Fruit fly (Drosophila melanogaster) whole organism, embryonic: ENCODE results near the gene Alp10.

Experiments
- CG10959 ChIP-seq: fragments of 200-800 bp; sonication (Bioruptor generic); IDR thresholded peaks from 2 replicates; pipeline ENCODE4 v1.3.6; 2022; ENCODE audit warnings: missing biosample characterization, missing genetic modification characterization
- CG10979 ChIP-seq: fragments of 200-800 bp; sonication (Bioruptor generic); optimal IDR thresholded peaks from 2 replicates; lab custom pipeline; 2018; ENCODE audit warnings: missing biosample characterization, mild to moderate bottlenecking, missing genetic modification characterization, moderate library complexity
- CG11723 ChIP-seq: fragments of 200-800 bp; sonication (Bioruptor generic); optimal IDR thresholded peaks from 2 replicates; lab custom pipeline; 2017; ENCODE audit warnings: missing biosample characterization, mild to moderate bottlenecking, missing genetic modification characterization
- CG12155 ChIP-seq: fragments of 200-800 bp; sonication (Bioruptor generic); optimal IDR thresholded peaks from 3 replicates; lab custom pipeline; 2016; ENCODE audit warnings: missing biosample characterization, missing genetic modification characterization
- CG12299 ChIP-seq: fragments of 200-800 bp; sonication (Bioruptor generic); optimal IDR thresholded peaks from 2 replicates; lab custom pipeline; 2018; ENCODE audit warnings: missing biosample characterization, mild to moderate bottlenecking, missing genetic modification characterization
- CG12942 ChIP-seq: fragments of 200-800 bp; sonication (Bioruptor generic); optimal IDR thresholded peaks from 3 replicates; lab custom pipeline; 2016; ENCODE audit warnings: missing biosample characterization, missing genetic modification characterization
- CG13287 ChIP-seq: fragments of 200-800 bp; sonication (Bioruptor generic); IDR thresholded peaks from 2 replicates; pipeline ENCODE4 v1.3.6; 2022; ENCODE audit warnings: missing biosample characterization, missing genetic modification characterization; ENCODE audit not compliant: partially characterized antibody
- CG13775 ChIP-seq: fragments of 200-800 bp; sonication (Bioruptor generic); optimal IDR thresholded peaks from 3 replicates; lab custom pipeline; 2017; ENCODE audit warnings: missing biosample characterization, mild to moderate bottlenecking, missing genetic modification characterization
- CG14710 ChIP-seq: fragments of 200-800 bp; sonication (Bioruptor generic); optimal IDR thresholded peaks from 3 replicates; lab custom pipeline; 2019; ENCODE audit warnings: missing biosample characterization, mild to moderate bottlenecking, missing genetic modification characterization, moderate library complexity
- CG1647 ChIP-seq: fragments of 200-800 bp; sonication (Bioruptor generic); optimal IDR thresholded peaks from 3 replicates; lab custom pipeline; 2016; ENCODE audit warnings: missing biosample characterization, missing genetic modification characterization
- CG17829 ChIP-seq: fragments of 200-800 bp; optimal IDR thresholded peaks from 2 replicates; lab custom pipeline; 2019; ENCODE audit warnings: missing biosample characterization, mild to moderate bottlenecking, missing genetic modification characterization, moderate library complexity
- CG18262 ChIP-seq: fragments of 200-800 bp; optimal IDR thresholded peaks from 3 replicates; lab custom pipeline; 2019; ENCODE audit warnings: missing biosample characterization, mild to moderate bottlenecking, missing genetic modification characterization, moderate library complexity
- CG18476 ChIP-seq: fragments of 200-800 bp; sonication (Bioruptor generic); optimal IDR thresholded peaks from 2 replicates; lab custom pipeline; 2016; ENCODE audit warnings: missing biosample characterization, mild to moderate bottlenecking, missing genetic modification characterization
- CG2678 ChIP-seq: fragments of 200-800 bp; sonication (Bioruptor generic); optimal IDR thresholded peaks from 3 replicates; lab custom pipeline; 2019; ENCODE audit warnings: missing biosample characterization, mild to moderate bottlenecking, missing genetic modification characterization, moderate library complexity
- CG2712 ChIP-seq: fragments of 200-800 bp; optimal IDR thresholded peaks from 3 replicates; lab custom pipeline; 2019; ENCODE audit warnings: missing biosample characterization, mild to moderate bottlenecking, missing genetic modification characterization, moderate library complexity
- CG4282 ChIP-seq: fragments of 200-800 bp; sonication (Bioruptor generic); optimal IDR thresholded peaks from 2 replicates; lab custom pipeline; 2016; ENCODE audit warnings: missing biosample characterization, missing genetic modification characterization
- CG6272 ChIP-seq: fragments of 200-800 bp; sonication (Bioruptor generic); IDR thresholded peaks from 2 replicates; pipeline ENCODE4 v1.3.6; 2022; ENCODE audit warnings: missing biosample characterization, missing genetic modification characterization
- CG7745 ChIP-seq: fragments of 200-800 bp; sonication (Bioruptor generic); optimal IDR thresholded peaks from 2 replicates; lab custom pipeline; 2018; ENCODE audit warnings: missing biosample characterization, mild to moderate bottlenecking, missing genetic modification characterization, moderate library complexity
- CG7963 ChIP-seq: fragments of 200-800 bp; sonication (Bioruptor generic); IDR thresholded peaks from 3 replicates; pipeline ENCODE4 v1.3.6; 2022; ENCODE audit warnings: missing biosample characterization, missing genetic modification characterization; ENCODE audit not compliant: partially characterized antibody
- CG9932 ChIP-seq: fragments of 200-800 bp; sonication (Bioruptor generic); IDR thresholded peaks from 2 replicates; pipeline ENCODE4 v1.3.6; 2022; ENCODE audit warnings: missing biosample characterization, missing genetic modification characterization
- Drgx ChIP-seq: fragments of 200-800 bp; sonication (Bioruptor generic); IDR thresholded peaks from 2 replicates; pipeline ENCODE4 v1.3.6; 2022; ENCODE audit warnings: missing biosample characterization, missing genetic modification characterization
- ERR ChIP-seq: fragments of 200-800 bp; sonication (Bioruptor generic); optimal IDR thresholded peaks from 2 replicates; lab custom pipeline; 2016; ENCODE audit warnings: missing biosample characterization, missing genetic modification characterization
- Ets65A ChIP-seq: fragments of 200-800 bp; sonication (Bioruptor generic); peaks from one replicate; lab custom pipeline; 2016; ENCODE audit warnings: missing biosample characterization, missing genetic modification characterization
- Gsc ChIP-seq: fragments of 200-800 bp; sonication (Bioruptor generic); IDR thresholded peaks from 2 replicates; pipeline ENCODE4 v1.3.6; 2022; ENCODE audit warnings: missing biosample characterization, missing genetic modification characterization
- HHEX ChIP-seq: fragments of 200-800 bp; sonication (Bioruptor generic); optimal IDR thresholded peaks from 3 replicates; lab custom pipeline; 2017; ENCODE audit warnings: missing biosample characterization, mild to moderate bottlenecking, missing genetic modification characterization, missing genetic modification reagents
- HmgZ ChIP-seq: fragments of 200-800 bp; sonication (Bioruptor generic); optimal IDR thresholded peaks from 2 replicates; lab custom pipeline; 2018; ENCODE audit warnings: missing biosample characterization, mild to moderate bottlenecking, missing genetic modification characterization
- Hr39 ChIP-seq: fragments of >200 bp; optimal IDR thresholded peaks from 2 replicates; lab custom pipeline; 2017
- Lhr ChIP-seq: fragments of 200-800 bp; sonication (Bioruptor generic); optimal IDR thresholded peaks from 3 replicates; lab custom pipeline; 2017; ENCODE audit warnings: mild to moderate bottlenecking, missing biosample characterization, missing genetic modification reagents, missing genetic modification characterization
- Med ChIP-seq: fragments of 200-800 bp; sonication (Bioruptor generic); peaks from one replicate; lab custom pipeline; 2016; ENCODE audit warnings: missing biosample characterization, missing genetic modification characterization, mild to moderate bottlenecking, inconsistent platforms, moderate library complexity
- NC2β ChIP-seq: fragments of 200-800 bp; sonication (Bioruptor generic); optimal IDR thresholded peaks from 2 replicates; lab custom pipeline; 2016; ENCODE audit warnings: missing biosample characterization, missing genetic modification characterization
- Sry-β ChIP-seq: fragments of 200-800 bp; sonication (Bioruptor generic); optimal IDR thresholded peaks from 2 replicates; lab custom pipeline; 2018; ENCODE audit warnings: missing biosample characterization, mild to moderate bottlenecking, missing genetic modification characterization, moderate library complexity
- Tbp ChIP-seq: fragments of >200 bp; optimal IDR thresholded peaks from 2 replicates; lab custom pipeline; 2018; ENCODE audit warnings: missing biosample characterization, missing genetic modification characterization
- Xrp1 ChIP-seq: fragments of 200-800 bp; sonication (Bioruptor generic); IDR thresholded peaks from 2 replicates; pipeline ENCODE4 v1.3.6; 2022; ENCODE audit warnings: missing biosample characterization, missing genetic modification characterization
- al ChIP-seq: fragments of 200-800 bp; sonication (Bioruptor generic); IDR thresholded peaks from 2 replicates; pipeline ENCODE4 v1.3.6; 2022; ENCODE audit warnings: missing biosample characterization, missing genetic modification characterization
- amos ChIP-seq: fragments of 200-800 bp; sonication (Bioruptor generic); IDR thresholded peaks from 2 replicates; pipeline ENCODE4 v1.3.6; 2022; ENCODE audit warnings: missing biosample characterization, missing genetic modification characterization; ENCODE audit not compliant: partially characterized antibody
- esg ChIP-seq: fragments of 200-800 bp; sonication (Bioruptor generic); conservative IDR thresholded peaks from 2 replicates; pipeline ENCODE4 v1.3.6; 2022; ENCODE audit warnings: missing biosample characterization, missing genetic modification characterization
- fd64A ChIP-seq: fragments of 200-800 bp; sonication (Bioruptor generic); optimal IDR thresholded peaks from 3 replicates; lab custom pipeline; 2018; ENCODE audit warnings: missing biosample characterization, mild to moderate bottlenecking, missing genetic modification characterization
- fru ChIP-seq: fragments of >200 bp; optimal IDR thresholded peaks from 2 replicates; lab custom pipeline; 2017
- hbn ChIP-seq: fragments of 200-800 bp; sonication (Bioruptor generic); IDR thresholded peaks from 2 replicates; pipeline ENCODE4 v1.3.6; 2022; ENCODE audit warnings: missing biosample characterization, missing genetic modification characterization; ENCODE audit not compliant: partially characterized antibody
- lbe ChIP-seq: fragments of 200-800 bp; sonication (Bioruptor generic); optimal IDR thresholded peaks from 2 replicates; lab custom pipeline; 2016; ENCODE audit warnings: missing biosample characterization, mild to moderate bottlenecking, missing genetic modification characterization
- maf-S ChIP-seq: fragments of 200-800 bp; sonication (Bioruptor generic); optimal IDR thresholded peaks from 2 replicates; lab custom pipeline; 2016; ENCODE audit warnings: missing biosample characterization, missing genetic modification characterization
- mam ChIP-seq: fragments of 200-800 bp; sonication (Bioruptor generic); optimal IDR thresholded peaks from 3 replicates; lab custom pipeline; 2016; ENCODE audit warnings: missing biosample characterization, missing genetic modification characterization
- phol ChIP-seq: fragments of 200-800 bp; sonication (Bioruptor generic); optimal IDR thresholded peaks from 3 replicates; lab custom pipeline; 2018; ENCODE audit warnings: missing biosample characterization, mild to moderate bottlenecking, missing genetic modification characterization, moderate library complexity
- pita ChIP-seq: fragments of 200-800 bp; sonication (Bioruptor generic); optimal IDR thresholded peaks from 2 replicates; lab custom pipeline; 2017; ENCODE audit warnings: missing biosample characterization, mild to moderate bottlenecking, missing genetic modification characterization
- schlank ChIP-seq: fragments of 200-800 bp; sonication (Bioruptor generic); optimal IDR thresholded peaks from 2 replicates; lab custom pipeline; 2018; ENCODE audit warnings: missing biosample characterization, mild to moderate bottlenecking, missing genetic modification characterization
- scrt ChIP-seq: fragments of 200-800 bp; sonication (Bioruptor generic); optimal IDR thresholded peaks from 2 replicates; lab custom pipeline; 2018; ENCODE audit warnings: missing biosample characterization, mild to moderate bottlenecking, missing genetic modification characterization, moderate library complexity
- sens ChIP-seq: fragments of 200-800 bp; sonication (Bioruptor generic); peaks from one replicate; lab custom pipeline; 2016; ENCODE audit warnings: missing biosample characterization, missing genetic modification characterization
- stc ChIP-seq: fragments of 200-800 bp; sonication (Bioruptor generic); IDR thresholded peaks from 2 replicates; pipeline ENCODE4 v1.3.6; 2022; ENCODE audit warnings: missing biosample characterization, missing genetic modification characterization
- trem ChIP-seq: fragments of 200-800 bp; optimal IDR thresholded peaks from 3 replicates; lab custom pipeline; 2019; ENCODE audit warnings: missing biosample characterization, mild to moderate bottlenecking, missing genetic modification characterization, moderate library complexity
- vvl ChIP-seq: fragments of 200-800 bp; sonication (Bioruptor generic); IDR thresholded peaks from 2 replicates; pipeline ENCODE4 v1.3.6; 2022; ENCODE audit warnings: missing biosample characterization, missing genetic modification characterization

Gene Alp10

dm6 chr3L:5633247-5634187 is 38.4 kb upstream of the Alp10 start (continued):
- TF ChIP-seq trem (tag; lab: Kevin White, UChicago): peak; percentile 17
- TF ChIP-seq ERR (GFP tag; lab: Kevin White, UChicago): no peak
- TF ChIP-seq pita (GFP tag; lab: Kevin White, UChicago): no peak
- TF ChIP-seq CG7745 (tag; lab: Kevin White, UChicago): no peak
- no peak for TF ChIP-seq fru
- no peak for TF ChIP-seq CG13287 (GFP tag; lab: Robert Waterston, UW)
- TF ChIP-seq Hr39 (lab: Kevin White, UChicago): no peak
- TF ChIP-seq stc (GFP tag; lab: Robert Waterston, UW): no peak
- no peak for TF ChIP-seq CG12942 (GFP tag; lab: Kevin White, UChicago)
- peak; percentile 86 for TF ChIP-seq Ets65A
- no peak for TF ChIP-seq amos (GFP tag; lab: Robert Waterston, UW)
- no peak for TF ChIP-seq esg (GFP tag; lab: Robert Waterston, UW)
- TF ChIP-seq phol (tag; lab: Kevin White, UChicago): peak; percentile 9
- TF ChIP-seq scrt (GFP tag; lab: Kevin White, UChicago): no peak
- no peak for TF ChIP-seq vvl (GFP tag; lab: Robert Waterston, UW)
- TF ChIP-seq CG14710: peak; percentile 30
- TF ChIP-seq sens: peak; percentile 88
- TF ChIP-seq Gsc (GFP tag; lab: Robert Waterston, UW): no peak
- TF ChIP-seq Xrp1 (GFP tag; lab: Robert Waterston, UW): peak; percentile 56
- no peak for TF ChIP-seq CG12155 (GFP tag; lab: Kevin White, UChicago)
- TF ChIP-seq mam (GFP tag; lab: Kevin White, UChicago): no peak
- no peak for TF ChIP-seq Sry-β (GFP tag; lab: Kevin White, UChicago)
- TF ChIP-seq CG6272 (GFP tag; lab: Robert Waterston, UW): no peak
- TF ChIP-seq CG7963 (GFP tag; lab: Robert Waterston, UW): no peak
- peak; percentile 41; the same call in 1 of the 2 replicates for TF ChIP-seq CG10959 (GFP tag; lab: Robert Waterston, UW)
- TF ChIP-seq CG17829 (tag; lab: Kevin White, UChicago): peak; percentile 15
- no peak for TF ChIP-seq maf-S (GFP tag; lab: Kevin White, UChicago)
- no peak for TF ChIP-seq al
- no peak for TF ChIP-seq CG4282
- TF ChIP-seq schlank: no peak
- no peak for TF ChIP-seq CG12299 (tag; lab: Kevin White, UChicago)
- no peak for TF ChIP-seq CG18476 (GFP tag; lab: Kevin White, UChicago)
- TF ChIP-seq Tbp (GFP tag; lab: Kevin White, UChicago): no peak
- TF ChIP-seq Drgx (GFP tag; lab: Robert Waterston, UW): peak; percentile 51
- TF ChIP-seq fd64A: no peak
- no peak for TF ChIP-seq CG1647 (GFP tag; lab: Kevin White, UChicago)
- TF ChIP-seq Lhr: no peak
- no peak for TF ChIP-seq CG11723 (GFP tag; lab: Kevin White, UChicago)
- TF ChIP-seq HmgZ: no peak
- no peak for TF ChIP-seq hbn
- peak; percentile 34 for TF ChIP-seq CG18262 (tag; lab: Kevin White, UChicago)
- TF ChIP-seq CG13775 (GFP tag; lab: Kevin White, UChicago): no peak
- TF ChIP-seq CG10979 (tag; lab: Kevin White, UChicago): peak; percentile 57
- TF ChIP-seq HHEX (GFP tag; lab: Kevin White, UChicago): no peak
- no peak for TF ChIP-seq Med (GFP tag; lab: Kevin White, UChicago)
- TF ChIP-seq CG2678 (tag; lab: Kevin White, UChicago): no peak
- TF ChIP-seq CG9932 (GFP tag; lab: Robert Waterston, UW): no peak
- TF ChIP-seq NC2β (GFP tag; lab: Kevin White, UChicago): no peak
- peak; percentile 54 for TF ChIP-seq CG2712 (tag; lab: Kevin White, UChicago)
- peak; percentile 85 for TF ChIP-seq lbe (GFP tag; lab: Kevin White, UChicago)
